Worm (Caenorhabditis elegans) whole organism, early embryonic: Measurements from ENCODE around the gene taf-3.

Experiments
- B0310.2 ChIP-seq: sonication (generic microtip); optimal IDR thresholded peaks from 2 replicates; lab custom pipeline; 2016; ENCODE audit warnings: mild to moderate bottlenecking, missing genetic modification characterization, missing compliant biosample characterization
- F13C5.2 ChIP-seq: sonication (generic microtip); optimal IDR thresholded peaks from 2 replicates; lab custom pipeline; 2017; ENCODE audit warnings: mild to moderate bottlenecking, missing genetic modification characterization, inconsistent platforms, missing compliant biosample characterization
- aly-1 ChIP-seq: sonication (generic microtip); optimal IDR thresholded peaks from 2 replicates; lab custom pipeline; 2016; ENCODE audit warnings: missing genetic modification characterization, missing compliant biosample characterization
- ama-1 ChIP-seq: fragments of 150-350 bp; optimal IDR thresholded peaks from 2 replicates; lab custom pipeline; 2014
- ceh-13 ChIP-seq: fragments of 200-800 bp; sonication (Bioruptor generic); optimal IDR thresholded peaks from 2 replicates; lab custom pipeline; 2018; ENCODE audit warnings: mild to moderate bottlenecking, missing genetic modification characterization, missing compliant biosample characterization
- ceh-36 ChIP-seq: sonication (generic microtip); optimal IDR thresholded peaks from 2 replicates; lab custom pipeline; 2016; ENCODE audit warnings: missing genetic modification characterization, inconsistent platforms, missing compliant biosample characterization
- ets-7 ChIP-seq: sonication (generic microtip); optimal IDR thresholded peaks from 2 replicates; lab custom pipeline; 2016; ENCODE audit warnings: missing genotype, missing genetic modification characterization, missing compliant biosample characterization
- flt-1 ChIP-seq: fragments of 200-800 bp; sonication (Bioruptor generic); IDR thresholded peaks from 2 replicates; pipeline ENCODE4 v1.3.6; 2022; ENCODE audit warnings: missing genetic modification characterization, missing compliant biosample characterization
- hmbx-1 ChIP-seq: sonication (generic microtip); optimal IDR thresholded peaks from 2 replicates; lab custom pipeline; 2016; ENCODE audit warnings: mild to moderate bottlenecking, missing genetic modification characterization, missing compliant biosample characterization
- hmg-4 ChIP-seq: fragments of 200-800 bp; sonication (Bioruptor generic); optimal IDR thresholded peaks from 2 replicates; lab custom pipeline; 2018; ENCODE audit warnings: mild to moderate bottlenecking, missing genetic modification characterization, missing compliant biosample characterization
- hnd-1 ChIP-seq: sonication (generic microtip); optimal IDR thresholded peaks from 2 replicates; lab custom pipeline; 2016; ENCODE audit warnings: missing genetic modification characterization, missing compliant biosample characterization
- pes-1 ChIP-seq: fragments of 200-800 bp; sonication (Bioruptor generic); IDR thresholded peaks from 2 replicates; pipeline ENCODE4 v1.3.6; 2022; ENCODE audit warnings: missing genetic modification reagents, missing genetic modification characterization, missing compliant biosample characterization
- scrt-1 ChIP-seq: fragments of 200-800 bp; sonication (Bioruptor generic); IDR thresholded peaks from 2 replicates; pipeline ENCODE4 v1.3.6; 2022; ENCODE audit warnings: missing genetic modification characterization, missing compliant biosample characterization
- sea-1 ChIP-seq: fragments of 200-800 bp; sonication (Bioruptor generic); conservative IDR thresholded peaks from 2 replicates; pipeline ENCODE4 v1.3.6; 2022; ENCODE audit warnings: missing genetic modification characterization, missing compliant biosample characterization
- tbx-11 ChIP-seq: fragments of 200-800 bp; sonication (Bioruptor generic); IDR thresholded peaks from 2 replicates; pipeline ENCODE4 v1.3.6; 2022; ENCODE audit warnings: missing genetic modification characterization, missing compliant biosample characterization
- tbx-37 ChIP-seq: fragments of 200-800 bp; sonication (Bioruptor generic); conservative IDR thresholded peaks from 2 replicates; pipeline ENCODE4 v1.3.6; 2022; ENCODE audit warnings: missing genetic modification reagents, missing genetic modification characterization, missing compliant biosample characterization
- tra-4 ChIP-seq: sonication (generic microtip); optimal IDR thresholded peaks from 2 replicates; lab custom pipeline; 2017; ENCODE audit warnings: missing genetic modification characterization, missing compliant biosample characterization

taf-3 gene

DNA sequence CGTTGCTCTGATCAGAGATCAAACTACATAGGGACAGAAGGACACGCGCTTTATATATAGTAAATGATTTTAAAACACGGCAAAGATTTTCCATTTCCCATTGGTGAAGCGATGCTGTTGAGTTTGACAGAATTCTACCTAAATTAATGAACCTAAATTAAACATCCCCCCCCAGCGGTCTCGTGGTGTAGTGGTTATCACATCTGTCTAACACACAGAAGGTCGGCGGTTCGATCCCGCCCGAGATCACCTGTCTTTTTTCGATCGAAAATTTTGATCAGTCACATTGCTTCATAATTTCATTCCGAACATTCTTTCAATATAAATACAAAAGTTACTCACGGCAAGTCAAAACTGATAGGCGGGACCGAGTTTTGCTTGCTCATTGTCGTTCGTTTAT lies 33.0 kb upstream of the taf-3 start:
- TF ChIP-seq pes-1 (GFP tag; lab: Robert Waterston, UW) (peak; percentile 46; the same call in 1 of the 2 replicates), tbx-37 (GFP tag; lab: Robert Waterston, UW) (0 out of 2 replicates have a peak, but pooled peaks have one; percentile 21), scrt-1 (GFP tag; lab: Robert Waterston, UW) (peak; percentile 52; the same call in 1 of the 2 replicates), sea-1 (0 out of 2 replicates have a peak, but pooled peaks have one; percentile 14)

- TF ChIP-seq flt-1 (GFP tag; lab: Robert Waterston, UW) (no peak), pes-1 (GFP tag; lab: Robert Waterston, UW) (no peak), ceh-13 (GFP tag; lab: Kevin White, UChicago) (no peak), F13C5.2 (tag; lab: Kevin White, UChicago) (no peak), hmg-4 (GFP tag; lab: Kevin White, UChicago) (no peak), tbx-11 (GFP tag; lab: Robert Waterston, UW) (no peak), tbx-37 (GFP tag; lab: Robert Waterston, UW) (no peak), B0310.2 (tag; lab: Kevin White, UChicago) (no peak)
Measured at ce11 chrX:16299859-16300258, 32.4 kb upstream of the taf-3 start, which contains the start of gene twk-21. twk-21 (plus strand) TSS chrX:16299892.

DNA sequence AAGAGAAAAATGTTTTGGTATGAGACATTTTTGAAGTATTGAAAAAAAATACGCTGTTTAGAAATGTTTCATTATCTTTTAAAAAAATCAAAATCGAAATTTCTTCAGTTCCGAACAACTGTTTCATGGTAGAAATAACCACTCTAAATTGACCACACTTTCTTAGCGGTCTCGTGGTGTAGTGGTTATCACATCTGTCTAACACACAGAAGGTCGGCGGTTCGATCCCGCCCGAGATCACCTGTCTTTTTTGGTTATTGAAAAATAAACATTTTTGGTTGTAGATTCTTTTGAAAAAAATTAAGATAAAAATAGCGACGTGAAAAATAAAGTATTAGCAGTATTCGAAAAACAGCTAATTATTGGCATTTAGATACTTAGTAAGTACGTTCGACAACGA lies 31.8 kb upstream of the taf-3 start:
- no peak for TF ChIP-seq hnd-1
- TF ChIP-seq B0310.2 (tag; lab: Kevin White, UChicago) = no peak
- no peak for TF ChIP-seq hmbx-1 (tag; lab: Kevin White, UChicago)
- no peak for TF ChIP-seq sea-1
- no peak for TF ChIP-seq ama-1 (lab: Kevin White, UChicago)
- TF ChIP-seq F13C5.2 (tag; lab: Kevin White, UChicago) = no peak
- no peak for TF ChIP-seq scrt-1 (GFP tag; lab: Robert Waterston, UW)
- no peak for TF ChIP-seq pes-1 (GFP tag; lab: Robert Waterston, UW)
- no peak for TF ChIP-seq ceh-13 (GFP tag; lab: Kevin White, UChicago)
- TF ChIP-seq ceh-36 = no peak
- no peak for TF ChIP-seq tbx-11 (GFP tag; lab: Robert Waterston, UW)
- no peak for TF ChIP-seq tra-4 (tag; lab: Kevin White, UChicago)
- no peak for TF ChIP-seq hmg-4 (GFP tag; lab: Kevin White, UChicago)
- TF ChIP-seq flt-1 (GFP tag; lab: Robert Waterston, UW) = no peak
- no peak for TF ChIP-seq aly-1 (tag; lab: Kevin White, UChicago)
- no peak for TF ChIP-seq ets-7 (tag; lab: Kevin White, UChicago)
- TF ChIP-seq tbx-37 (GFP tag; lab: Robert Waterston, UW) = no peak

ce11 chrX:16306164-16306563 lies 26.1 kb upstream of the taf-3 start, which contains the start of gene twk-22:
twk-22 (plus strand) TSS chrX:16306464.
- TF ChIP-seq tbx-37 (GFP tag; lab: Robert Waterston, UW) (no peak), hnd-1 (no peak), hmg-4 (GFP tag; lab: Kevin White, UChicago) (no peak), sea-1 (no peak), ets-7 (tag; lab: Kevin White, UChicago) (no peak), aly-1 (tag; lab: Kevin White, UChicago) (no peak), B0310.2 (tag; lab: Kevin White, UChicago) (no peak), F13C5.2 (tag; lab: Kevin White, UChicago) (no peak), ama-1 (lab: Kevin White, UChicago) (no peak), ceh-36 (no peak), ceh-13 (GFP tag; lab: Kevin White, UChicago) (no peak), tra-4 (tag; lab: Kevin White, UChicago) (no peak), flt-1 (GFP tag; lab: Robert Waterston, UW) (no peak), tbx-11 (GFP tag; lab: Robert Waterston, UW) (no peak), pes-1 (GFP tag; lab: Robert Waterston, UW) (no peak), scrt-1 (GFP tag; lab: Robert Waterston, UW) (no peak)

DNA sequence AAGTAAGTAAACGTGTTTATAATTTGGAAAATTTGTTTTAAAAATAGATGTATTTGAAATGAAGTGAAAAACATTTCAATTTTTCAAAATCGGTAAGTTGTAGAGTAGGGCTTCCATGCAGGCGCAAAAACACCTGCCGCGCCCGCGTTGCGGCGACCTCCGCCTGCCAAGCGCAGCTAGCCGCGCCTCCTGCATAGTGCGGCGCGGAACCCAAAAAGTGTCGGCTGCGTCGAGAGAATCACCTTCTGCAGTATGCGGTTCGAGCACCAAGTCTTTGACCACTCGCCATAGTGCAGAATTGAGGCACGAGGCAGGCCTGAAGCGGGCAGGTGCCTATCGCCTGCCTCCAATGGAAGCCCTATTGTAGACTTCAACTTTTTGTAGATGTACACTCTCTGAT lies 22.5 kb upstream of the taf-3 start:
- no peak for TF ChIP-seq flt-1 (GFP tag; lab: Robert Waterston, UW)
- TF ChIP-seq pes-1 (GFP tag; lab: Robert Waterston, UW) = no peak
- TF ChIP-seq ama-1 (lab: Kevin White, UChicago) = no peak
- TF ChIP-seq hmbx-1 (tag; lab: Kevin White, UChicago) = no peak
- no peak for TF ChIP-seq scrt-1 (GFP tag; lab: Robert Waterston, UW)
- TF ChIP-seq tra-4 (tag; lab: Kevin White, UChicago) = no peak
- no peak for TF ChIP-seq aly-1 (tag; lab: Kevin White, UChicago)
- no peak for TF ChIP-seq sea-1
- no peak for TF ChIP-seq ets-7 (tag; lab: Kevin White, UChicago)
- no peak for TF ChIP-seq ceh-13 (GFP tag; lab: Kevin White, UChicago)
- TF ChIP-seq hmg-4 (GFP tag; lab: Kevin White, UChicago) = no peak
- no peak for TF ChIP-seq tbx-37 (GFP tag; lab: Robert Waterston, UW)
- TF ChIP-seq B0310.2 (tag; lab: Kevin White, UChicago) = no peak
- TF ChIP-seq tbx-11 (GFP tag; lab: Robert Waterston, UW) = no peak
- no peak for TF ChIP-seq ceh-36
- TF ChIP-seq F13C5.2 (tag; lab: Kevin White, UChicago) = no peak
- no peak for TF ChIP-seq hnd-1

DNA sequence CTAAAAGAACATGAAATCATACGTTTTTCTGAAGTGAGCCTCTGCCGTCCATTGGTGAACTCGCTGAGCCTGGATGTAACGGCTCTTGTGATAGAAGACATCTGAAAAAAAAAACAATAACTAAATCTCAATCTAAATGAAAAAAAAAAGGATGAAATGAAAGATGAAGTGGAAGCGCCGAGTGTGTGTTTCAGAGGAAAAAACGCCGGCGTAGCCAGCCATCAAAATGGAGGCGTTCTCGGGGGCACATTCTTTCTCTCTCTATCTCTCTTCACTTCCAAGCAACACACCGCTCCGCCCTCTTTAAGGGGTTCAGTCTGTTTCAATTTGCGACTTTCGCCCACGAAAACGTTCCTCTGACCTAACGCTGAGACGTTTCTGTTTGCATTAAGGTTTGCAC lies 14.6 kb upstream of the taf-3 start, which contains the start of gene T01B4.3:
TSS of gene T01B4.3 (minus strand) at position 101 of the 400 bp plus-strand sequence.
- TF ChIP-seq F13C5.2 (tag; lab: Kevin White, UChicago) = no peak
- TF ChIP-seq hmg-4 (GFP tag; lab: Kevin White, UChicago) = no peak

- TF ChIP-seq pes-1 (GFP tag; lab: Robert Waterston, UW) = no peak
- TF ChIP-seq sea-1 = no peak
- TF ChIP-seq ceh-36 = no peak
- TF ChIP-seq hnd-1 = no peak
- no peak for TF ChIP-seq aly-1 (tag; lab: Kevin White, UChicago)
- no peak for TF ChIP-seq B0310.2 (tag; lab: Kevin White, UChicago)
- TF ChIP-seq hmg-4 (GFP tag; lab: Kevin White, UChicago) = no peak
- TF ChIP-seq tra-4 (tag; lab: Kevin White, UChicago) = no peak
- TF ChIP-seq flt-1 (GFP tag; lab: Robert Waterston, UW) = no peak
- no peak for TF ChIP-seq scrt-1 (GFP tag; lab: Robert Waterston, UW)
- no peak for TF ChIP-seq hmbx-1 (tag; lab: Kevin White, UChicago)
- TF ChIP-seq ama-1 (lab: Kevin White, UChicago) = no peak
- TF ChIP-seq F13C5.2 (tag; lab: Kevin White, UChicago) = no peak
- no peak for TF ChIP-seq ceh-13 (GFP tag; lab: Kevin White, UChicago)
- no peak for TF ChIP-seq tbx-11 (GFP tag; lab: Robert Waterston, UW)
- TF ChIP-seq ets-7 (tag; lab: Kevin White, UChicago) = no peak
- no peak for TF ChIP-seq tbx-37 (GFP tag; lab: Robert Waterston, UW)
Measured at ce11 chrX:16318248-16318647, 14.0 kb upstream of the taf-3 start.
